Worm (Caenorhabditis elegans): Measurements from ENCODE around the gene srz-72.

srz-72 gene

ce11 chrIV:16335037-16335436 is 36.1 kb downstream of the srz-72 start, which contains the start of gene srz-38:
Gene srz-38 (plus strand): TSS chrIV:16335337.
- TF ChIP-seq zim-3 (tag; optimal IDR thresholded peaks at IDR 0.05), result no peak
- TF ChIP-seq die-1 (tag; optimal IDR thresholded peaks at IDR 0.05), result no peak
- no peak for TF ChIP-seq mxl-1 (tag; optimal IDR thresholded peaks at IDR 0.05)
- TF ChIP-seq rcor-1 (GFP tag; IDR thresholded peaks at IDR 0.05), result no peak
- no peak for TF ChIP-seq ama-1 (optimal IDR thresholded peaks at IDR 0.05)
- no peak for TF ChIP-seq ama-1 (GFP tag; optimal IDR thresholded peaks at IDR 0.05)
- no peak for TF ChIP-seq mel-28 (tag; optimal IDR thresholded peaks at IDR 0.05; ENCODE audit: borderline replicate concordance)
- TF ChIP-seq sdz-38 (tag; optimal IDR thresholded peaks at IDR 0.05), result no peak
- no peak for TF ChIP-seq B0336.3 (GFP tag; IDR thresholded peaks at IDR 0.05)
- no peak for TF ChIP-seq nfyb-1 (GFP tag; IDR thresholded peaks at IDR 0.05)
- TF ChIP-seq ceh-40 (GFP tag; IDR thresholded peaks at IDR 0.05), result no peak
- no peak for TF ChIP-seq F33H1.4 (GFP tag; IDR thresholded peaks at IDR 0.05)

- TF ChIP-seq mes-4 (tag; optimal IDR thresholded peaks at IDR 0.05) (no peak), nhr-90 (tag; optimal IDR thresholded peaks at IDR 0.05) (no peak), K12H6.12 (tag; optimal IDR thresholded peaks at IDR 0.05) (no peak), ekl-4 (GFP tag; IDR thresholded peaks at IDR 0.05) (no peak), T26A5.8 (tag; optimal IDR thresholded peaks at IDR 0.05) (no peak), pha-4 (tag; optimal IDR thresholded peaks at IDR 0.05) (no peak), dpl-1 (GFP tag; optimal IDR thresholded peaks at IDR 0.05) (no peak)
Measured at ce11 chrIV:16336721-16337120, 37.8 kb downstream of the srz-72 start, which contains the start of gene C35D6.13. Gene C35D6.13 (plus strand): TSS chrIV:16337021.

ce11 chrIV:16346514-16346913 is 47.6 kb downstream of the srz-72 start, which contains the start of gene C35D6.3:
Gene C35D6.3 (plus strand): TSS chrIV:16346814.
- TF ChIP-seq B0019.2 (GFP tag; conservative IDR thresholded peaks at IDR 0.05), result no peak
- no peak for TF ChIP-seq attf-5 (GFP tag; optimal IDR thresholded peaks at IDR 0.05)
- no peak for TF ChIP-seq him-1 (tag; optimal IDR thresholded peaks at IDR 0.05)
- no peak for TF ChIP-seq egrh-3 (GFP tag; IDR thresholded peaks at IDR 0.05)
- TF ChIP-seq ceh-58 (GFP tag; IDR thresholded peaks at IDR 0.05), result no peak
- no peak for TF ChIP-seq Y67H2A.10 (GFP tag; conservative IDR thresholded peaks at IDR 0.05)
- no peak for TF ChIP-seq aptf-3 (GFP tag; IDR thresholded peaks at IDR 0.05)

Measured in whole organism, young adult.